Worm (Caenorhabditis elegans) whole organism, L1 larva: ENCODE measurements around the gene glr-6.

Source experiments
- C04F5.9 ChIP-seq: sonication (generic microtip); optimal IDR thresholded peaks from 2 replicates; lab custom pipeline; 2016; ENCODE audit warnings: missing genetic modification characterization, missing compliant biosample characterization
- Y116A8C.19 ChIP-seq: sonication (generic microtip); optimal IDR thresholded peaks from 2 replicates; lab custom pipeline; 2016; ENCODE audit warnings: missing compliant biosample characterization, missing genetic modification characterization, borderline replicate concordance
- aha-1 ChIP-seq: fragments of 150-350 bp; optimal IDR thresholded peaks from 2 replicates; lab custom pipeline; 2014; ENCODE audit warnings: missing biosample characterization, missing genetic modification characterization
- ama-1 ChIP-seq: fragments of 150-350 bp; optimal IDR thresholded peaks from 2 replicates; lab custom pipeline; 2014
- blmp-1 ChIP-seq: fragments of 150-350 bp; optimal IDR thresholded peaks from 2 replicates; lab custom pipeline; 2014; ENCODE audit warnings: missing biosample characterization, missing genetic modification characterization
- ceh-8 ChIP-seq: fragments of 200-800 bp; sonication (Bioruptor generic); optimal IDR thresholded peaks from 2 replicates; lab custom pipeline; 2018; ENCODE audit warnings: mild to moderate bottlenecking, missing genetic modification characterization, moderate library complexity, missing compliant biosample characterization
- ceh-82 ChIP-seq, 3 experiments: fragments of 150-350 bp in 1 of 3; sonication (generic microtip) in 2 of 3; optimal IDR thresholded peaks; 2 replicates each; lab custom pipeline; 2014 to 2017; ENCODE audit warnings: missing biosample characterization in 3 of 3, missing genetic modification characterization in 3 of 3
- ceh-88 ChIP-seq: fragments of 200-800 bp; sonication (Bioruptor generic); IDR thresholded peaks from 2 replicates; pipeline ENCODE4 v1.3.6; 2022; ENCODE audit warnings: missing genetic modification characterization, missing compliant biosample characterization
- ceh-90 ChIP-seq: sonication (generic microtip); optimal IDR thresholded peaks from 2 replicates; lab custom pipeline; 2016; ENCODE audit warnings: missing genetic modification characterization, missing compliant biosample characterization
- ces-1 ChIP-seq: fragments of 150-350 bp; optimal IDR thresholded peaks from 2 replicates; lab custom pipeline; 2014; ENCODE audit warnings: missing biosample characterization, missing genetic modification reagents, missing genetic modification characterization
- dpl-1 ChIP-seq, 3 experiments: fragments of 150-350 bp in 2 of 3; sonication (generic microtip) in 1 of 3; optimal IDR thresholded peaks; 2 replicates each; lab custom pipeline; 2014 to 2017; ENCODE audit warnings: missing biosample characterization in 3 of 3, missing genetic modification characterization in 3 of 3, missing genetic modification reagents in 3 of 3
- dsc-1 ChIP-seq: sonication (generic microtip); optimal IDR thresholded peaks from 2 replicates; lab custom pipeline; 2016; ENCODE audit warnings: mild to moderate bottlenecking, missing genetic modification characterization, missing compliant biosample characterization
- efl-1 ChIP-seq, 4 experiments: fragments of 150-350 bp; optimal IDR thresholded peaks in 3 of 4; peaks in 1 of 4; 1 replicate in 1 of 4; 2 replicates in 3 of 4; lab custom pipeline; 2014; ENCODE audit warnings: missing biosample characterization in 2 of 4, missing genetic modification characterization in 2 of 4, missing genetic modification reagents in 2 of 4
- efl-3 ChIP-seq: fragments of 200-800 bp; sonication (Bioruptor generic); optimal IDR thresholded peaks from 2 replicates; lab custom pipeline; 2018; ENCODE audit warnings: mild to moderate bottlenecking, missing genetic modification characterization, missing compliant biosample characterization
- egl-13 ChIP-seq: sonication (generic microtip); optimal IDR thresholded peaks from 2 replicates; lab custom pipeline; 2016; ENCODE audit warnings: missing genotype, missing genetic modification reagents, missing genetic modification characterization, missing compliant biosample characterization
- egl-27 ChIP-seq, 2 experiments: fragments of 150-350 bp in 1 of 2; sonication (generic microtip); optimal IDR thresholded peaks; 3 replicates each; lab custom pipeline; 2017 to 2018; ENCODE audit warnings: missing biosample characterization in 2 of 2, missing genetic modification characterization in 2 of 2, missing genetic modification reagents in 2 of 2
- fkh-10 ChIP-seq: sonication (generic microtip); optimal IDR thresholded peaks from 2 replicates; lab custom pipeline; 2017; ENCODE audit warnings: missing biosample characterization, missing genetic modification reagents, missing genetic modification characterization
- fos-1 ChIP-seq: fragments of 150-350 bp; optimal IDR thresholded peaks from 2 replicates; lab custom pipeline; 2014; ENCODE audit warnings: missing biosample characterization, missing genetic modification characterization
- grh-1 ChIP-seq: fragments of 200-800 bp; sonication (Bioruptor generic); IDR thresholded peaks from 2 replicates; pipeline ENCODE4 v1.3.6; 2022; ENCODE audit warnings: missing genetic modification reagents, missing genetic modification characterization, missing compliant biosample characterization
- hlh-4 ChIP-seq: sonication (generic microtip); optimal IDR thresholded peaks from 2 replicates; lab custom pipeline; 2016; ENCODE audit warnings: mild to moderate bottlenecking, missing genetic modification characterization, missing compliant biosample characterization
- irx-1 ChIP-seq: sonication (generic microtip); optimal IDR thresholded peaks from 2 replicates; lab custom pipeline; 2016; ENCODE audit warnings: missing genetic modification characterization, missing compliant biosample characterization
- lin-15B ChIP-seq: fragments of 150-350 bp; sonication (generic microtip); optimal IDR thresholded peaks from 3 replicates; lab custom pipeline; 2014; ENCODE audit warnings: missing biosample characterization, missing genetic modification characterization
- lin-35 ChIP-seq, 2 experiments: fragments of 150-350 bp; optimal IDR thresholded peaks; 2 replicates each; lab custom pipeline; 2014; ENCODE audit warnings: missing biosample characterization in 2 of 2, missing genetic modification characterization in 2 of 2, missing genetic modification reagents in 2 of 2
- lir-3 ChIP-seq: sonication (generic microtip); optimal IDR thresholded peaks from 2 replicates; lab custom pipeline; 2016; ENCODE audit warnings: mild to moderate bottlenecking, missing genetic modification characterization, moderate library complexity, missing compliant biosample characterization; ENCODE audit not compliant: poor library complexity
- mab-9 ChIP-seq: fragments of 200-800 bp; sonication (Bioruptor generic); IDR thresholded peaks from 2 replicates; pipeline ENCODE4 v1.3.6; 2022; ENCODE audit warnings: missing genetic modification reagents, missing genetic modification characterization, missing compliant biosample characterization
- mdl-1 ChIP-seq, 2 experiments: fragments of 150-350 bp; optimal IDR thresholded peaks; 2 replicates each; lab custom pipeline; 2014 to 2017; ENCODE audit warnings: missing biosample characterization in 2 of 2, missing genetic modification characterization in 2 of 2, inconsistent platforms in 1 of 2
- mef-2 ChIP-seq: fragments of 150-350 bp; optimal IDR thresholded peaks from 2 replicates; lab custom pipeline; 2014; ENCODE audit warnings: missing biosample characterization, missing genetic modification characterization
- mep-1 ChIP-seq: fragments of 150-350 bp; optimal IDR thresholded peaks from 2 replicates; lab custom pipeline; 2014; ENCODE audit warnings: missing biosample characterization, missing genetic modification characterization
- nhr-11 ChIP-seq: fragments of 150-350 bp; optimal IDR thresholded peaks from 2 replicates; lab custom pipeline; 2014; ENCODE audit warnings: missing biosample characterization, missing genetic modification characterization
- nhr-20 ChIP-seq: sonication (generic microtip); optimal IDR thresholded peaks from 2 replicates; lab custom pipeline; 2016; ENCODE audit warnings: mild to moderate bottlenecking, missing genetic modification characterization, missing compliant biosample characterization
- nhr-47 ChIP-seq: sonication (generic microtip); optimal IDR thresholded peaks from 2 replicates; lab custom pipeline; 2016; ENCODE audit warnings: mild to moderate bottlenecking, missing genetic modification characterization, moderate library complexity, missing compliant biosample characterization
- nhr-71 ChIP-seq: sonication (generic microtip); optimal IDR thresholded peaks from 2 replicates; lab custom pipeline; 2016; ENCODE audit warnings: mild to moderate bottlenecking, missing genetic modification characterization, moderate library complexity, missing compliant biosample characterization
- nhr-76 ChIP-seq: sonication (generic microtip); optimal IDR thresholded peaks from 2 replicates; lab custom pipeline; 2017; ENCODE audit warnings: missing biosample characterization, missing genetic modification characterization
- nhr-77 ChIP-seq: fragments of 150-350 bp; optimal IDR thresholded peaks from 2 replicates; lab custom pipeline; 2014; ENCODE audit warnings: missing biosample characterization, missing genetic modification characterization
- pag-3 ChIP-seq: sonication (generic microtip); optimal IDR thresholded peaks from 2 replicates; lab custom pipeline; 2017; ENCODE audit warnings: missing genetic modification characterization, mild to moderate bottlenecking, missing compliant biosample characterization, antibody characterized with exemption, borderline replicate concordance; ENCODE audit not compliant: insufficient read depth
- pax-3 ChIP-seq: fragments of 200-800 bp; sonication (Bioruptor generic); optimal IDR thresholded peaks from 2 replicates; lab custom pipeline; 2018; ENCODE audit warnings: mild to moderate bottlenecking, missing genetic modification characterization, moderate library complexity, missing compliant biosample characterization
- pqm-1 ChIP-seq: sonication (generic microtip); optimal IDR thresholded peaks from 3 replicates; lab custom pipeline; 2017; ENCODE audit warnings: missing biosample characterization, missing genetic modification characterization
- skn-1 ChIP-seq: fragments of 150-350 bp; optimal IDR thresholded peaks from 2 replicates; lab custom pipeline; 2014; ENCODE audit warnings: missing biosample characterization, missing genetic modification characterization
- snpc-4 ChIP-seq: fragments of 150-350 bp; optimal IDR thresholded peaks from 2 replicates; lab custom pipeline; 2014; ENCODE audit warnings: missing biosample characterization, missing genetic modification characterization
- snu-23 ChIP-seq: sonication (generic microtip); optimal IDR thresholded peaks from 2 replicates; lab custom pipeline; 2016; ENCODE audit warnings: missing genetic modification characterization, missing compliant biosample characterization
- sox-4 ChIP-seq: sonication (generic microtip); optimal IDR thresholded peaks from 2 replicates; lab custom pipeline; 2016; ENCODE audit warnings: missing genetic modification characterization, missing compliant biosample characterization
- sptf-1 ChIP-seq: fragments of 150-350 bp; optimal IDR thresholded peaks from 2 replicates; lab custom pipeline; 2014; ENCODE audit warnings: missing biosample characterization, missing genetic modification characterization
- sup-37 ChIP-seq: fragments of 200-800 bp; sonication (Bioruptor generic); optimal IDR thresholded peaks from 2 replicates; lab custom pipeline; 2018; ENCODE audit warnings: mild to moderate bottlenecking, missing genetic modification characterization, missing compliant biosample characterization
- tbx-2 ChIP-seq: sonication (generic microtip); optimal IDR thresholded peaks from 2 replicates; lab custom pipeline; 2016; ENCODE audit warnings: missing genetic modification characterization, missing compliant biosample characterization
- tlp-1 ChIP-seq: fragments of 150-350 bp; optimal IDR thresholded peaks from 2 replicates; lab custom pipeline; 2014; ENCODE audit warnings: missing biosample characterization, missing genetic modification characterization
- unc-30 ChIP-seq: sonication (generic microtip); optimal IDR thresholded peaks from 2 replicates; lab custom pipeline; 2017; ENCODE audit warnings: missing biosample characterization, missing genetic modification characterization
- unc-62 ChIP-seq: fragments of 150-350 bp; optimal IDR thresholded peaks from 2 replicates; lab custom pipeline; 2014; ENCODE audit warnings: missing biosample characterization, missing genetic modification reagents, missing genetic modification characterization
- unc-86 ChIP-seq: sonication (generic microtip); optimal IDR thresholded peaks from 2 replicates; lab custom pipeline; 2016; ENCODE audit warnings: missing genetic modification characterization, missing compliant biosample characterization
- vab-15 ChIP-seq: sonication (generic microtip); optimal IDR thresholded peaks from 2 replicates; lab custom pipeline; 2017; ENCODE audit warnings: missing genotype, mild to moderate bottlenecking, missing genetic modification characterization, missing compliant biosample characterization
- xbp-1 ChIP-seq: sonication (generic microtip); optimal IDR thresholded peaks from 2 replicates; lab custom pipeline; 2016; ENCODE audit warnings: missing genetic modification characterization, missing compliant biosample characterization
- zag-1 ChIP-seq: fragments of 150-350 bp; optimal IDR thresholded peaks from 2 replicates; lab custom pipeline; 2014; ENCODE audit warnings: missing biosample characterization, missing genetic modification characterization
- zip-4 ChIP-seq: fragments of 200-800 bp; sonication (Bioruptor generic); optimal IDR thresholded peaks from 2 replicates; lab custom pipeline; 2018; ENCODE audit warnings: mild to moderate bottlenecking, missing genetic modification characterization, moderate library complexity, missing compliant biosample characterization
- ztf-11 ChIP-seq, 2 experiments: sonication (generic microtip); optimal IDR thresholded peaks; 2 replicates each; lab custom pipeline; 2016 to 2017; ENCODE audit warnings: missing genetic modification characterization in 2 of 2, missing biosample characterization in 1 of 2, missing compliant biosample characterization in 1 of 2
- ztf-4 ChIP-seq: fragments of 150-350 bp; optimal IDR thresholded peaks from 2 replicates; lab custom pipeline; 2014; ENCODE audit warnings: missing biosample characterization, missing genetic modification characterization

The glr-6 gene

DNA sequence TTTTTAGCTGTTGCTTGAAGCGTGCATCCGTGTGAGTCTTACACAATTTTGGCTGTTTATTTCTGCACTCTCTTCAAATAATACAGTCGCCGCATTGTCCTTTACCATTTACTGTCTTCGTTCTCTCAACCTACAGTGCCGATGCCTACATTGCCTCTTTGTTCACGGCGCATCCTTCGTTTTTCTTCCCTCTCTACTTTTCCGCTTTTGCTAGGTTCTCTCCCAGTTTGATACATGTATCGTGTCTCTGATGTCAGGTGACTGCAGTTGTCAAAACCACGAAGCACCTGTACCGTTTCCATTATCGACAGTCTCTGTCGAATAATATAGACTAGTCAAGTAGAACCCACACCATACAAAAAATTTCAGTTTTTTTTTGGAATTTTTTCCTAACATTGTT lies 31.9 kb downstream of the glr-6 start (continued):
- TF ChIP-seq pax-3 (tag; lab: Kevin White, UChicago) (no peak), nhr-77 (tag; lab: Kevin White, UChicago) (no peak), unc-30 (tag; lab: Kevin White, UChicago) (no peak), skn-1 (no peak), lin-15B (no peak), nhr-71 (tag; lab: Kevin White, UChicago) (peak; percentile 49), ztf-4 (no peak), irx-1 (tag; lab: Kevin White, UChicago) (no peak), ceh-90 (tag; lab: Kevin White, UChicago) (no peak), nhr-76 (tag; lab: Kevin White, UChicago) (no peak), blmp-1 (tag; lab: Kevin White, UChicago) (peak; percentile 75), snu-23 (peak; percentile 68), mef-2 (tag; lab: Kevin White, UChicago) (no peak), efl-1 (optimal IDR thresholded peaks at IDR 0.05; lab: Kevin White, UChicago) (peak in 1 of 2 experiments; percentile 6), efl-1 (GFP tag; optimal IDR thresholded peaks at IDR 0.05 in 1 of 2; lab: Kevin White, UChicago) (peak in 1 of 2 experiments; percentile 94), ama-1 (peak; percentile 47), aha-1 (no peak), dpl-1 (GFP tag; optimal IDR thresholded peaks at IDR 0.05; lab: Kevin White, UChicago) (peak in 1 of 3 experiments; percentile 6), xbp-1 (tag; lab: Kevin White, UChicago) (peak; percentile 16), mep-1 (peak; percentile 67), dsc-1 (no peak), ceh-8 (no peak), ceh-82 (tag; optimal IDR thresholded peaks at IDR 0.05; lab: Kevin White, UChicago) (no peak), sptf-1 (tag; lab: Kevin White, UChicago) (no peak), egl-13 (tag; lab: Kevin White, UChicago) (no peak), tlp-1 (no peak), unc-62 (no peak), sup-37 (GFP tag; lab: Kevin White, UChicago) (no peak), C04F5.9 (tag; lab: Kevin White, UChicago) (no peak), pqm-1 (no peak), snpc-4 (tag; lab: Kevin White, UChicago) (no peak), zip-4 (GFP tag; lab: Kevin White, UChicago) (no peak), grh-1 (GFP tag; lab: Robert Waterston, UW) (peak; percentile 39), hlh-4 (tag; lab: Kevin White, UChicago) (no peak), mab-9 (no peak), egl-27 (tag; optimal IDR thresholded peaks at IDR 0.05; lab: Kevin White, UChicago) (no peak), nhr-20 (tag; lab: Kevin White, UChicago) (peak; percentile 77), zag-1 (tag; lab: Kevin White, UChicago) (no peak), lin-35 (GFP tag; optimal IDR thresholded peaks at IDR 0.05; lab: Kevin White, UChicago) (peak in 1 of 2 experiments; percentile 81), nhr-47 (tag; lab: Kevin White, UChicago) (peak; percentile 9), mdl-1 (tag; optimal IDR thresholded peaks at IDR 0.05; lab: Kevin White, UChicago) (peak in 1 of 2 experiments; percentile 60), vab-15 (tag; lab: Kevin White, UChicago) (no peak), fos-1 (tag; lab: Kevin White, UChicago) (no peak), ztf-11 (tag; optimal IDR thresholded peaks at IDR 0.05; lab: Kevin White, UChicago) (no peak), nhr-11 (tag; lab: Kevin White, UChicago) (no peak), tbx-2 (tag; lab: Kevin White, UChicago) (peak; percentile 2), efl-3 (GFP tag; lab: Kevin White, UChicago) (no peak), lir-3 (tag; lab: Kevin White, UChicago) (no peak), Y116A8C.19 (tag; lab: Kevin White, UChicago) (no peak), unc-86 (tag; lab: Kevin White, UChicago) (no peak), fkh-10 (no peak), sox-4 (tag; lab: Kevin White, UChicago) (no peak), pag-3 (no peak), ces-1 (GFP tag; lab: Kevin White, UChicago) (no peak), ceh-88 (GFP tag; lab: Robert Waterston, UW) (no peak)
